Fruit fly (Drosophila melanogaster): ENCODE results near the gene Doc2.

The Doc2 gene

dm6 chr3L:9044896-9045295 lies 25.9 kb upstream of the Doc2 start:
- TF ChIP-seq Dfd (GFP tag; optimal IDR thresholded peaks at IDR 0.05), result peak; percentile 93
- no peak for TF ChIP-seq fru (GFP tag; optimal IDR thresholded peaks at IDR 0.05)
- no peak for TF ChIP-seq h (GFP tag; optimal IDR thresholded peaks at IDR 0.05)
- no peak for TF ChIP-seq woc (GFP tag; optimal IDR thresholded peaks at IDR 0.05)

dm6 chr3L:9043648-9044047 lies 24.6 kb upstream of the Doc2 start:
- TF ChIP-seq ey (GFP tag; optimal IDR thresholded peaks at IDR 0.05) (no peak), N (GFP tag; optimal IDR thresholded peaks at IDR 0.05) (no peak), brk (GFP tag; optimal IDR thresholded peaks at IDR 0.05) (no peak), Abd-B (GFP tag; optimal IDR thresholded peaks at IDR 0.05) (no peak), foxo (GFP tag; optimal IDR thresholded peaks at IDR 0.05) (no peak), Sp1 (GFP tag; optimal IDR thresholded peaks at IDR 0.05) (no peak), lola (GFP tag; optimal IDR thresholded peaks at IDR 0.05) (no peak), Mio (GFP tag; optimal IDR thresholded peaks at IDR 0.05) (no peak), OdsH (GFP tag; optimal IDR thresholded peaks at IDR 0.05) (no peak), Hnf4 (GFP tag; optimal IDR thresholded peaks at IDR 0.05) (no peak), sv (GFP tag; optimal IDR thresholded peaks at IDR 0.05) (no peak), Hr78 (GFP tag; optimal IDR thresholded peaks at IDR 0.05) (no peak)

dm6 chr3L:9042200-9042988 lies 23.3 kb upstream of the Doc2 start:
- no peak for TF ChIP-seq Hnf4 (GFP tag; optimal IDR thresholded peaks at IDR 0.05)
- no peak for TF ChIP-seq GATAd (GFP tag; optimal IDR thresholded peaks at IDR 0.05)
- TF ChIP-seq tai (GFP tag; optimal IDR thresholded peaks at IDR 0.05), result no peak

- TF ChIP-seq rgr (GFP tag; optimal IDR thresholded peaks at IDR 0.05) (no peak), CG32264 (GFP tag; optimal IDR thresholded peaks at IDR 0.05) (no peak), dmrt93B (GFP tag; optimal IDR thresholded peaks at IDR 0.05) (no peak), fru (GFP tag; optimal IDR thresholded peaks at IDR 0.05) (no peak), Dfd (GFP tag; optimal IDR thresholded peaks at IDR 0.05) (no peak), Vsx2 (GFP tag; optimal IDR thresholded peaks at IDR 0.05; ENCODE audit: partially characterized antibody) (peak; percentile 73), sage (GFP tag; optimal IDR thresholded peaks at IDR 0.05) (no peak), Rel (GFP tag; optimal IDR thresholded peaks at IDR 0.05) (no peak), Rel (tag; optimal IDR thresholded peaks at IDR 0.05) (no peak), psq (GFP tag; optimal IDR thresholded peaks at IDR 0.05) (no peak), Myc (optimal IDR thresholded peaks at IDR 0.05) (no peak), Hnf4 (GFP tag; optimal IDR thresholded peaks at IDR 0.05) (no peak), woc (GFP tag; optimal IDR thresholded peaks at IDR 0.05) (no peak), CG9705 (GFP tag; optimal IDR thresholded peaks at IDR 0.05) (no peak), pan (optimal IDR thresholded peaks at IDR 0.05) (no peak), Dif (GFP tag; optimal IDR thresholded peaks at IDR 0.05; ENCODE audit: partially characterized antibody) (peak; percentile 20)
These were observed 22.0 kb upstream of the Doc2 start, which contains the start of gene Doc1 for dm6 chr3L:9041042-9041477. TSS of gene Doc1 (plus strand) at chr3L:9041375.

dm6 chr3L:9039189-9039588 lies 20.1 kb upstream of the Doc2 start:
- TF ChIP-seq OdsH (GFP tag; optimal IDR thresholded peaks at IDR 0.05) (no peak), psq (GFP tag; optimal IDR thresholded peaks at IDR 0.05) (no peak), Hr78 (GFP tag; optimal IDR thresholded peaks at IDR 0.05) (no peak), N (GFP tag; optimal IDR thresholded peaks at IDR 0.05) (no peak)

- TF ChIP-seq CG9705 (GFP tag; optimal IDR thresholded peaks at IDR 0.05) (no peak), psq (GFP tag; optimal IDR thresholded peaks at IDR 0.05) (no peak), dl (GFP tag; optimal IDR thresholded peaks at IDR 0.05; ENCODE audit: insufficient read depth in 1 of 2, partially characterized antibody in 2 of 2) (no peak), sage (GFP tag; optimal IDR thresholded peaks at IDR 0.05) (no peak), Mio (GFP tag; optimal IDR thresholded peaks at IDR 0.05) (no peak), N (GFP tag; optimal IDR thresholded peaks at IDR 0.05) (no peak), tai (GFP tag; optimal IDR thresholded peaks at IDR 0.05) (no peak), Sp1 (GFP tag; optimal IDR thresholded peaks at IDR 0.05) (no peak), rgr (GFP tag; optimal IDR thresholded peaks at IDR 0.05) (no peak), jim (GFP tag; optimal IDR thresholded peaks at IDR 0.05) (no peak), dsf (GFP tag; optimal IDR thresholded peaks at IDR 0.05; ENCODE audit: borderline replicate concordance) (no peak), CG32264 (GFP tag; optimal IDR thresholded peaks at IDR 0.05) (no peak), Dfd (GFP tag; optimal IDR thresholded peaks at IDR 0.05) (no peak), Jra (GFP tag; optimal IDR thresholded peaks at IDR 0.05) (no peak), CrebA (GFP tag; optimal IDR thresholded peaks at IDR 0.05; ENCODE audit: borderline replicate concordance) (no peak), Abd-B (GFP tag; optimal IDR thresholded peaks at IDR 0.05) (no peak), Hr83 (GFP tag; optimal IDR thresholded peaks at IDR 0.05; ENCODE audit: poor library complexity, severe bottlenecking) (no peak), foxo (GFP tag; optimal IDR thresholded peaks at IDR 0.05) (no peak)
These were observed 18.6 kb upstream of the Doc2 start for dm6 chr3L:9037608-9038007.
